Worm (Caenorhabditis elegans): ENCODE measurements around the gene C53A5.2.

The C53A5.2 gene

ce11 chrV:14504774-14505173 lies 18.2 kb downstream of the C53A5.2 start:
- TF ChIP-seq elt-2 (tag; optimal IDR thresholded peaks at IDR 0.05) (peak; percentile 2), nhr-12 (tag; optimal IDR thresholded peaks at IDR 0.05) (no peak)

ce11 chrV:14504120-14504519 lies 18.9 kb downstream of the C53A5.2 start:
- no peak for TF ChIP-seq tbx-2 (tag; optimal IDR thresholded peaks at IDR 0.05)
- no peak for TF ChIP-seq nhr-28 (tag; optimal IDR thresholded peaks at IDR 0.05)
- TF ChIP-seq ztf-11 (tag; optimal IDR thresholded peaks at IDR 0.05) = no peak
- TF ChIP-seq skn-1 (tag; optimal IDR thresholded peaks at IDR 0.05) = no peak
- no peak for TF ChIP-seq mml-1 (tag; optimal IDR thresholded peaks at IDR 0.05)
- no peak for TF ChIP-seq ceh-82 (tag; optimal IDR thresholded peaks at IDR 0.05)
- TF ChIP-seq hmg-11 (tag; optimal IDR thresholded peaks at IDR 0.05) = no peak
- no peak for TF ChIP-seq nhr-25 (tag; optimal IDR thresholded peaks at IDR 0.05)
- no peak for TF ChIP-seq eor-1 (tag; optimal IDR thresholded peaks at IDR 0.05)
- TF ChIP-seq nhr-76 (tag; optimal IDR thresholded peaks at IDR 0.05) = no peak
- no peak for TF ChIP-seq unc-39 (tag; optimal IDR thresholded peaks at IDR 0.05)
- TF ChIP-seq nfya-1 (tag; optimal IDR thresholded peaks at IDR 0.05; ENCODE audit: insufficient read depth) = no peak
- TF ChIP-seq fkh-10 (GFP tag; optimal IDR thresholded peaks at IDR 0.05) = no peak
- TF ChIP-seq fos-1 (tag; optimal IDR thresholded peaks at IDR 0.05) = no peak
- no peak for TF ChIP-seq jun-1 (tag; optimal IDR thresholded peaks at IDR 0.05)
- TF ChIP-seq nhr-12 (tag; optimal IDR thresholded peaks at IDR 0.05) = no peak
- no peak for TF ChIP-seq nhr-77 (tag; optimal IDR thresholded peaks at IDR 0.05)
- TF ChIP-seq nhr-237 (tag; optimal IDR thresholded peaks at IDR 0.05) = no peak
- no peak for TF ChIP-seq lsy-12 (tag; optimal IDR thresholded peaks at IDR 0.05)

ce11 chrV:14503065-14503464 lies 19.9 kb downstream of the C53A5.2 start:
- no peak for TF ChIP-seq lsy-12 (tag; optimal IDR thresholded peaks at IDR 0.05)
- TF ChIP-seq pha-4 (tag; optimal IDR thresholded peaks at IDR 0.05) = peak; percentile 36
- TF ChIP-seq nfya-1 (tag; optimal IDR thresholded peaks at IDR 0.05; ENCODE audit: insufficient read depth) = peak; percentile 37
- peak; percentile 81 for TF ChIP-seq pqm-1 (tag; optimal IDR thresholded peaks at IDR 0.05)
- peak; percentile 43 for TF ChIP-seq jun-1 (tag; optimal IDR thresholded peaks at IDR 0.05)
- TF ChIP-seq elt-2 (tag; optimal IDR thresholded peaks at IDR 0.05) = peak; percentile 86

ce11 chrV:14501136-14501535 lies 21.9 kb downstream of the C53A5.2 start, which contains the start of gene R02D5.24:
Gene R02D5.24 (plus strand): TSS chrV:14501340.
- TF ChIP-seq nhr-28 (tag; optimal IDR thresholded peaks at IDR 0.05) (no peak), pha-4 (tag; optimal IDR thresholded peaks at IDR 0.05) (peak; percentile 53), nhr-43 (tag; optimal IDR thresholded peaks at IDR 0.05; ENCODE audit: poor library complexity, severe bottlenecking) (no peak)

- no peak for TF ChIP-seq elt-2 (tag; optimal IDR thresholded peaks at IDR 0.05)
- no peak for TF ChIP-seq ceh-28 (tag; optimal IDR thresholded peaks at IDR 0.05)
- TF ChIP-seq nhr-23 (tag; optimal IDR thresholded peaks at IDR 0.05) = no peak
- TF ChIP-seq nfya-1 (tag; optimal IDR thresholded peaks at IDR 0.05; ENCODE audit: insufficient read depth) = no peak
- no peak for TF ChIP-seq ama-1 (optimal IDR thresholded peaks at IDR 0.05)
- TF ChIP-seq nhr-76 (tag; optimal IDR thresholded peaks at IDR 0.05) = no peak
- no peak for TF ChIP-seq tbx-2 (tag; optimal IDR thresholded peaks at IDR 0.05)
- TF ChIP-seq fkh-10 (GFP tag; optimal IDR thresholded peaks at IDR 0.05) = no peak
- TF ChIP-seq ztf-4 (tag; optimal IDR thresholded peaks at IDR 0.05) = no peak
- no peak for TF ChIP-seq jun-1 (tag; optimal IDR thresholded peaks at IDR 0.05)
Measured at ce11 chrV:14500554-14500953, 22.5 kb downstream of the C53A5.2 start.

ce11 chrV:14499074-14499864 lies 23.7 kb downstream of the C53A5.2 start:
- TF ChIP-seq nhr-11 (tag; optimal IDR thresholded peaks at IDR 0.05) = no peak
- no peak for TF ChIP-seq nfya-1 (tag; optimal IDR thresholded peaks at IDR 0.05; ENCODE audit: insufficient read depth)
- no peak for TF ChIP-seq egl-27 (tag; optimal IDR thresholded peaks at IDR 0.05)
- no peak for TF ChIP-seq nhr-237 (tag; optimal IDR thresholded peaks at IDR 0.05)
- no peak for TF ChIP-seq nhr-43 (tag; optimal IDR thresholded peaks at IDR 0.05; ENCODE audit: poor library complexity, severe bottlenecking)
- TF ChIP-seq mdl-1 (tag; optimal IDR thresholded peaks at IDR 0.05) = no peak
- TF ChIP-seq unc-39 (tag; optimal IDR thresholded peaks at IDR 0.05) = no peak
- TF ChIP-seq pha-4 (tag; optimal IDR thresholded peaks at IDR 0.05) = peak; percentile 59
- TF ChIP-seq unc-62 (GFP tag; optimal IDR thresholded peaks at IDR 0.05) = no peak
- TF ChIP-seq nhr-25 (tag; optimal IDR thresholded peaks at IDR 0.05) = peak; percentile 21
- no peak for TF ChIP-seq elt-2 (tag; optimal IDR thresholded peaks at IDR 0.05)
- TF ChIP-seq lin-15B (tag; optimal IDR thresholded peaks at IDR 0.05) = no peak
- no peak for TF ChIP-seq zag-1 (tag; optimal IDR thresholded peaks at IDR 0.05)
- no peak for TF ChIP-seq lin-39 (tag; optimal IDR thresholded peaks at IDR 0.05)
- no peak for TF ChIP-seq fkh-2 (tag; optimal IDR thresholded peaks at IDR 0.05)
- TF ChIP-seq nhr-77 (tag; optimal IDR thresholded peaks at IDR 0.05) = no peak
- peak; percentile 16 for TF ChIP-seq nhr-23 (tag; optimal IDR thresholded peaks at IDR 0.05)
- no peak for TF ChIP-seq ceh-16 (tag; optimal IDR thresholded peaks at IDR 0.05)
- no peak for TF ChIP-seq aly-2 (tag; optimal IDR thresholded peaks at IDR 0.05)
- TF ChIP-seq mml-1 (tag; optimal IDR thresholded peaks at IDR 0.05) = no peak
- no peak for TF ChIP-seq elt-3 (tag; optimal IDR thresholded peaks at IDR 0.05)
- TF ChIP-seq ama-1 (optimal IDR thresholded peaks at IDR 0.05) = peak; percentile 15
- no peak for TF ChIP-seq nhr-12 (tag; optimal IDR thresholded peaks at IDR 0.05)
- no peak for TF ChIP-seq R02D3.7 (tag; optimal IDR thresholded peaks at IDR 0.05)
- TF ChIP-seq tbx-2 (tag; optimal IDR thresholded peaks at IDR 0.05) = no peak
- no peak for TF ChIP-seq pqm-1 (tag; optimal IDR thresholded peaks at IDR 0.05)
- no peak for TF ChIP-seq ztf-4 (tag; optimal IDR thresholded peaks at IDR 0.05)

All from whole organism, L3 larva.